Fruit fly (Drosophila melanogaster) whole organism, embryonic: Measurements from ENCODE around the gene CG5196.

Experiments used
- Aef1 ChIP-seq: fragments of 200-800 bp; sonication (Bioruptor generic); IDR thresholded peaks from 3 replicates; pipeline ENCODE4 v1.3.6; 2022; ENCODE audit warnings: missing biosample characterization, missing genetic modification characterization
- CG10431 ChIP-seq: fragments of 200-800 bp; sonication (Bioruptor generic); optimal IDR thresholded peaks from 3 replicates; lab custom pipeline; 2018; ENCODE audit warnings: missing biosample characterization, mild to moderate bottlenecking, missing genetic modification characterization
- CG10565 ChIP-seq: fragments of 200-800 bp; sonication (Bioruptor generic); optimal IDR thresholded peaks from 3 replicates; lab custom pipeline; 2016; ENCODE audit warnings: missing biosample characterization, mild to moderate bottlenecking, missing genetic modification characterization
- CG1529 ChIP-seq: fragments of 200-800 bp; sonication (Bioruptor generic); optimal IDR thresholded peaks from 3 replicates; lab custom pipeline; 2018; ENCODE audit warnings: missing biosample characterization, missing genetic modification characterization
- CG1602 ChIP-seq: fragments of 200-800 bp; sonication (Bioruptor generic); optimal IDR thresholded peaks from 3 replicates; lab custom pipeline; 2016; ENCODE audit warnings: missing biosample characterization, missing genetic modification characterization
- CG18619 ChIP-seq: fragments of 200-800 bp; sonication (Bioruptor generic); optimal IDR thresholded peaks from 3 replicates; lab custom pipeline; 2017; ENCODE audit warnings: missing biosample characterization, mild to moderate bottlenecking, missing genetic modification characterization
- CG30403 ChIP-seq: fragments of 200-800 bp; sonication (Bioruptor generic); optimal IDR thresholded peaks from 3 replicates; lab custom pipeline; 2016; ENCODE audit warnings: missing biosample characterization, missing genetic modification characterization
- CG34224 ChIP-seq: fragments of 200-800 bp; sonication (Bioruptor generic); IDR thresholded peaks from 3 replicates; pipeline ENCODE4 v1.3.6; 2022; ENCODE audit warnings: missing biosample characterization, missing genetic modification characterization; ENCODE audit not compliant: partially characterized antibody
- CG3838 ChIP-seq: fragments of 200-800 bp; sonication (Bioruptor generic); optimal IDR thresholded peaks from 3 replicates; lab custom pipeline; 2016; ENCODE audit warnings: missing biosample characterization, missing genetic modification characterization
- CG6175 ChIP-seq: fragments of 200-800 bp; sonication (Bioruptor generic); IDR thresholded peaks from 3 replicates; pipeline ENCODE4 v1.3.6; 2022; ENCODE audit warnings: missing biosample characterization, missing genetic modification characterization
- CG6683 ChIP-seq: fragments of 200-800 bp; sonication (Bioruptor generic); optimal IDR thresholded peaks from 2 replicates; lab custom pipeline; 2017; ENCODE audit warnings: missing biosample characterization, mild to moderate bottlenecking, missing genetic modification characterization, missing genetic modification reagents
- CG9609 ChIP-seq: fragments of 200-800 bp; sonication (Bioruptor generic); optimal IDR thresholded peaks from 3 replicates; lab custom pipeline; 2016; ENCODE audit warnings: missing biosample characterization, missing genetic modification characterization
- ERR ChIP-seq: fragments of 200-800 bp; sonication (Bioruptor generic); optimal IDR thresholded peaks from 2 replicates; lab custom pipeline; 2016; ENCODE audit warnings: missing biosample characterization, missing genetic modification characterization
- Med ChIP-seq: fragments of 200-800 bp; sonication (Bioruptor generic); peaks from one replicate; lab custom pipeline; 2016; ENCODE audit warnings: missing biosample characterization, missing genetic modification characterization, mild to moderate bottlenecking, inconsistent platforms, moderate library complexity
- NK7.1 ChIP-seq: fragments of 200-800 bp; sonication (Bioruptor generic); optimal IDR thresholded peaks from 3 replicates; lab custom pipeline; 2016; ENCODE audit warnings: missing biosample characterization, missing genetic modification characterization
- PHDP ChIP-seq: fragments of 200-800 bp; sonication (Bioruptor generic); optimal IDR thresholded peaks from 3 replicates; lab custom pipeline; 2018; ENCODE audit warnings: missing biosample characterization, mild to moderate bottlenecking, missing genetic modification characterization, moderate library complexity
- Rfx ChIP-seq: fragments of 200-800 bp; sonication (Bioruptor generic); IDR thresholded peaks from 2 replicates; pipeline ENCODE4 v1.3.6; 2022; ENCODE audit warnings: missing biosample characterization, missing genetic modification characterization
- Six4 ChIP-seq: fragments of 200-800 bp; sonication (Bioruptor generic); optimal IDR thresholded peaks from 2 replicates; lab custom pipeline; 2016; ENCODE audit warnings: missing biosample characterization, missing genetic modification characterization
- Spps ChIP-seq: fragments of 200-800 bp; sonication (Bioruptor generic); optimal IDR thresholded peaks from 2 replicates; lab custom pipeline; 2018; ENCODE audit warnings: missing biosample characterization, mild to moderate bottlenecking, missing genetic modification characterization
- Ssrp ChIP-seq: fragments of 200-800 bp; sonication (Bioruptor generic); optimal IDR thresholded peaks from 2 replicates; lab custom pipeline; 2018; ENCODE audit warnings: missing biosample characterization, mild to moderate bottlenecking, missing genetic modification characterization, moderate library complexity
- Stat92E ChIP-seq, 3 experiments: fragments of >200 bp in 2 of 3; fragments of 200-800 bp in 1 of 3; sonication (Bioruptor generic) in 1 of 3; optimal IDR thresholded peaks; 2 replicates each; lab custom pipeline; 2017 to 2019; ENCODE audit warnings: missing biosample characterization in 3 of 3, missing genetic modification characterization in 3 of 3, mild to moderate bottlenecking in 1 of 3, moderate library complexity in 1 of 3
- Xbp1 ChIP-seq: fragments of 200-800 bp; sonication (Bioruptor generic); optimal IDR thresholded peaks from 3 replicates; lab custom pipeline; 2016; ENCODE audit warnings: missing biosample characterization, mild to moderate bottlenecking, missing genetic modification characterization
- ash1 ChIP-seq: fragments of 200-800 bp; sonication (Bioruptor generic); optimal IDR thresholded peaks from 2 replicates; lab custom pipeline; 2018; ENCODE audit warnings: missing biosample characterization, mild to moderate bottlenecking, missing genetic modification characterization
- ato ChIP-seq: fragments of 200-800 bp; sonication (Bioruptor generic); IDR thresholded peaks from 2 replicates; pipeline ENCODE4 v1.3.6; 2022; ENCODE audit warnings: missing biosample characterization, missing genetic modification characterization; ENCODE audit not compliant: partially characterized antibody
- bbx ChIP-seq: fragments of 200-800 bp; sonication (Bioruptor generic); IDR thresholded peaks from 2 replicates; pipeline ENCODE4 v1.3.6; 2022; ENCODE audit warnings: missing biosample characterization, missing genetic modification characterization; ENCODE audit not compliant: partially characterized antibody
- chinmo ChIP-seq: fragments of 200-800 bp; sonication (Bioruptor generic); IDR thresholded peaks from 4 replicates; pipeline ENCODE4 v1.3.6; 2022; ENCODE audit warnings: missing biosample characterization, missing genetic modification characterization; ENCODE audit not compliant: partially characterized antibody
- corto ChIP-seq: fragments of 200-800 bp; sonication (Bioruptor generic); optimal IDR thresholded peaks from 2 replicates; lab custom pipeline; 2016; ENCODE audit warnings: missing biosample characterization, mild to moderate bottlenecking, missing genetic modification characterization, moderate library complexity
- disco-r ChIP-seq: fragments of 200-800 bp; sonication (Bioruptor generic); optimal IDR thresholded peaks from 2 replicates; lab custom pipeline; 2016; ENCODE audit warnings: missing biosample characterization, missing genetic modification characterization
- eyg ChIP-seq: fragments of 200-800 bp; sonication (Bioruptor generic); optimal IDR thresholded peaks from 3 replicates; lab custom pipeline; 2016; ENCODE audit warnings: missing biosample characterization, missing genetic modification characterization
- fd102C ChIP-seq: fragments of 200-800 bp; sonication (Bioruptor generic); optimal IDR thresholded peaks from 2 replicates; lab custom pipeline; 2018; ENCODE audit warnings: missing biosample characterization, mild to moderate bottlenecking, missing genetic modification characterization, moderate library complexity
- her ChIP-seq: fragments of 200-800 bp; sonication (Bioruptor generic); optimal IDR thresholded peaks from 2 replicates; lab custom pipeline; 2016; ENCODE audit warnings: missing biosample characterization, missing genetic modification characterization
- kni ChIP-seq: fragments of 200-800 bp; sonication (Bioruptor generic); optimal IDR thresholded peaks from 3 replicates; lab custom pipeline; 2017; ENCODE audit warnings: mild to moderate bottlenecking, missing biosample characterization, missing genetic modification reagents, missing genetic modification characterization
- row ChIP-seq: fragments of 200-800 bp; sonication (Bioruptor generic); IDR thresholded peaks from 3 replicates; pipeline ENCODE4 v1.3.6; 2022; ENCODE audit warnings: missing biosample characterization, missing genetic modification characterization
- schlank ChIP-seq: fragments of 200-800 bp; sonication (Bioruptor generic); optimal IDR thresholded peaks from 2 replicates; lab custom pipeline; 2018; ENCODE audit warnings: missing biosample characterization, mild to moderate bottlenecking, missing genetic modification characterization
- seq ChIP-seq: fragments of 200-800 bp; sonication (Bioruptor generic); IDR thresholded peaks from 2 replicates; pipeline ENCODE4 v1.3.6; 2022; ENCODE audit warnings: missing biosample characterization, missing genetic modification characterization
- stwl ChIP-seq: fragments of 200-800 bp; sonication (Bioruptor generic); optimal IDR thresholded peaks from 3 replicates; lab custom pipeline; 2018; ENCODE audit warnings: missing biosample characterization, mild to moderate bottlenecking, missing genetic modification characterization, moderate library complexity
- tio ChIP-seq: fragments of 200-800 bp; sonication (Bioruptor generic); optimal IDR thresholded peaks from 2 replicates; lab custom pipeline; 2017; ENCODE audit warnings: missing biosample characterization, missing genetic modification characterization, inconsistent platforms
- tna ChIP-seq: fragments of 200-800 bp; sonication (Bioruptor generic); IDR thresholded peaks from 2 replicates; pipeline ENCODE4 v1.3.6; 2022; ENCODE audit warnings: missing biosample characterization, missing genetic modification characterization; ENCODE audit not compliant: partially characterized antibody
- toy ChIP-seq: fragments of 200-800 bp; sonication (Bioruptor generic); IDR thresholded peaks from 2 replicates; pipeline ENCODE4 v1.3.6; 2022; ENCODE audit warnings: missing biosample characterization, missing genetic modification characterization
- zfh2 ChIP-seq: fragments of 200-800 bp; sonication (Bioruptor generic); optimal IDR thresholded peaks from 2 replicates; lab custom pipeline; 2016; ENCODE audit warnings: missing biosample characterization, missing genetic modification characterization

Gene CG5196

DNA sequence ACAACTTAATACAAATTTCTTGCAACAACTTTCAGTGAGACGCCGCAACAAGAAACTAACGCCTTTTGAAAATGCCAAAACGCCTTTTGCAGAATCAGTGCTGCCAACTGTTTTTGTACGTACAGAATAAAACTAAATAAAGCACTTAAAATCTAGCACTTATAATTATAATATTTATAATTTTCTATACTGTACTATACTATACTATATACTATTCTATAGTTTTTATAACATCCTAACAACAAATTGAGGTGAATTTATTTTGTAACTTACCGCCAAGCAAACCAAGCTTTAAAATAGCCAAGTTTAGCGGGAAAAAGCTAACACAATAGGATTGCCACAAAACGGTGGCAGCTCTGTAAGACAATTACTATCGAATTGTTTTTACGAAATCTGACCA lies 25.6 kb downstream of the CG5196 start, which contains the start of the genes Aos1 and Srlp (continued):
- TF ChIP-seq disco-r (GFP tag; lab: Kevin White, UChicago) = no peak
- 0 out of 2 replicates have a peak, but pooled peaks have one; percentile 36 for TF ChIP-seq Rfx (GFP tag; lab: Robert Waterston, UW)
- peak; percentile 26 for TF ChIP-seq CG18619 (GFP tag; lab: Kevin White, UChicago)
- TF ChIP-seq Med (GFP tag; lab: Kevin White, UChicago) = peak; percentile 52
- no peak for TF ChIP-seq fd102C
- TF ChIP-seq PHDP (tag; lab: Kevin White, UChicago) = peak; percentile 61
- TF ChIP-seq CG6175 = no peak
- TF ChIP-seq zfh2 = peak; percentile 18
- TF ChIP-seq eyg (GFP tag; lab: Kevin White, UChicago) = no peak
- TF ChIP-seq CG6683 (GFP tag; lab: Kevin White, UChicago) = peak; percentile 3
- TF ChIP-seq CG30403 (GFP tag; lab: Kevin White, UChicago) = peak; percentile 73
- no peak for TF ChIP-seq NK7.1 (GFP tag; lab: Kevin White, UChicago)
- no peak for TF ChIP-seq kni
- TF ChIP-seq CG1602 (GFP tag; lab: Kevin White, UChicago) = peak; percentile 3
- no peak for TF ChIP-seq Stat92E (GFP tag; optimal IDR thresholded peaks at IDR 0.05; lab: Kevin White, UChicago)
- TF ChIP-seq chinmo = 0 out of 4 replicates have a peak, but pooled peaks have one; percentile 38
- TF ChIP-seq ash1 (GFP tag; lab: Kevin White, UChicago) = no peak
- TF ChIP-seq stwl (tag; lab: Kevin White, UChicago) = peak; percentile 53
- TF ChIP-seq Spps (tag; lab: Kevin White, UChicago) = no peak
- no peak for TF ChIP-seq Aef1 (GFP tag; lab: Robert Waterston, UW)

- TF ChIP-seq seq (GFP tag; lab: Robert Waterston, UW) (no peak), tna (GFP tag; lab: Robert Waterston, UW) (no peak), CG9609 (GFP tag; lab: Kevin White, UChicago) (no peak), CG34224 (GFP tag; lab: Robert Waterston, UW) (no peak)
These were observed 27.8 kb downstream of the CG5196 start, which contains the start of gene Desat2 for dm6 chr3R:12435948-12436347. Gene Desat2, plus strand, starts transcription at chr3R:12436248.

DNA sequence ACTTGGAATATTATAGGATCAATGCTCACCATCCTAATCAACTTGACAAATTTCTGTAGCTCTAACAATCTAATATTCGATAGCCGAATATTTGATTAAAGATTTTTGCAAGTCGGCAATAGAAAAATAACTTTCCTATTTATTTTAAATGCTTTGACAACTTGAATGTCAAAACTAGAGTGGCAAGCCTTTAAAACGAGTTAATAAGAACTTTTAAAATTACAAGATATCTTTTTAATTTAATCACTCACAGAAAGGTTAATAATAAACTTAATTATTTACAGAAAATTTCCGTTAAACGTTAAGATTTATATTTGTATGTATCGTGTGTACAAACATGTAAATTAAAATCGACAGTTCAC lies 30.9 kb downstream of the CG5196 start, which contains the start of the genes CG17207 and CG46427:
Gene CG17207, minus strand, starts transcription at position 101 of the 362 bp plus-strand sequence.
Gene CG46427, minus strand, starts transcription at position 101 of the 362 bp plus-strand sequence.
- TF ChIP-seq her (GFP tag; lab: Kevin White, UChicago) = no peak
- TF ChIP-seq CG10565 = no peak
- TF ChIP-seq toy = no peak
- TF ChIP-seq ERR (GFP tag; lab: Kevin White, UChicago) = no peak
- TF ChIP-seq ato (GFP tag; lab: Robert Waterston, UW) = no peak
- TF ChIP-seq corto (GFP tag; lab: Kevin White, UChicago) = no peak
- no peak for TF ChIP-seq Ssrp
- TF ChIP-seq tio (GFP tag; lab: Kevin White, UChicago) = no peak
- no peak for TF ChIP-seq CG1529 (GFP tag; lab: Kevin White, UChicago)
- no peak for TF ChIP-seq Six4
- no peak for TF ChIP-seq row
- TF ChIP-seq CG10431 (GFP tag; lab: Kevin White, UChicago) = no peak
- TF ChIP-seq Xbp1 (GFP tag; lab: Kevin White, UChicago) = no peak
- TF ChIP-seq CG3838 (GFP tag; lab: Kevin White, UChicago) = no peak
- TF ChIP-seq schlank (tag; lab: Kevin White, UChicago) = no peak
- TF ChIP-seq bbx (GFP tag; lab: Robert Waterston, UW) = no peak
